Worm (Caenorhabditis elegans) whole organism, L1 larva: ENCODE data around the gene F42A6.1.
A peak's percentile ranks its signal among the peaks of the same experiment; 100 is the strongest.

Source experiments
- C04F5.9 ChIP-seq: sonication (generic microtip); optimal IDR thresholded peaks from 2 replicates; lab custom pipeline; 2016; ENCODE audit warnings: missing genetic modification characterization, missing compliant biosample characterization
- C16A3.4 ChIP-seq: fragments of 150-350 bp; optimal IDR thresholded peaks from 2 replicates; lab custom pipeline; 2014; ENCODE audit warnings: missing biosample characterization, missing genetic modification characterization
- alr-1 ChIP-seq: fragments of 200-800 bp; sonication (Bioruptor generic); optimal IDR thresholded peaks from 2 replicates; lab custom pipeline; 2018; ENCODE audit warnings: borderline replicate concordance, mild to moderate bottlenecking, missing genetic modification characterization, missing compliant biosample characterization
- ama-1 ChIP-seq: fragments of 150-350 bp; optimal IDR thresholded peaks from 2 replicates; lab custom pipeline; 2014
- blmp-1 ChIP-seq: fragments of 150-350 bp; optimal IDR thresholded peaks from 2 replicates; lab custom pipeline; 2014; ENCODE audit warnings: missing biosample characterization, missing genetic modification characterization
- ceh-8 ChIP-seq: fragments of 200-800 bp; sonication (Bioruptor generic); optimal IDR thresholded peaks from 2 replicates; lab custom pipeline; 2018; ENCODE audit warnings: mild to moderate bottlenecking, missing genetic modification characterization, moderate library complexity, missing compliant biosample characterization
- ceh-90 ChIP-seq: sonication (generic microtip); optimal IDR thresholded peaks from 2 replicates; lab custom pipeline; 2016; ENCODE audit warnings: missing genetic modification characterization, missing compliant biosample characterization
- dpl-1 ChIP-seq, 3 experiments: fragments of 150-350 bp in 2 of 3; sonication (generic microtip) in 1 of 3; optimal IDR thresholded peaks; 2 replicates each; lab custom pipeline; 2014 to 2017; ENCODE audit warnings: missing biosample characterization in 3 of 3, missing genetic modification characterization in 3 of 3, missing genetic modification reagents in 3 of 3
- efl-1 ChIP-seq, 4 experiments: fragments of 150-350 bp; optimal IDR thresholded peaks in 3 of 4; peaks in 1 of 4; 1 replicate in 1 of 4; 2 replicates in 3 of 4; lab custom pipeline; 2014; ENCODE audit warnings: missing biosample characterization in 2 of 4, missing genetic modification characterization in 2 of 4, missing genetic modification reagents in 2 of 4
- egl-13 ChIP-seq: sonication (generic microtip); optimal IDR thresholded peaks from 2 replicates; lab custom pipeline; 2016; ENCODE audit warnings: missing genotype, missing genetic modification reagents, missing genetic modification characterization, missing compliant biosample characterization
- egl-27 ChIP-seq, 2 experiments: fragments of 150-350 bp in 1 of 2; sonication (generic microtip); optimal IDR thresholded peaks; 3 replicates each; lab custom pipeline; 2017 to 2018; ENCODE audit warnings: missing biosample characterization in 2 of 2, missing genetic modification characterization in 2 of 2, missing genetic modification reagents in 2 of 2
- elt-2 ChIP-seq: sonication (generic microtip); optimal IDR thresholded peaks from 2 replicates; lab custom pipeline; 2016; ENCODE audit warnings: missing genetic modification characterization, mild to moderate bottlenecking, inconsistent platforms, missing compliant biosample characterization, missing genetic modification reagents
- elt-3 ChIP-seq, 6 experiments: fragments of 150-350 bp in 1 of 6; sonication (generic microtip); optimal IDR thresholded peaks; 2 replicates each; lab custom pipeline; 2017 to 2018; ENCODE audit warnings: missing biosample characterization in 6 of 6, missing genetic modification characterization in 6 of 6, inconsistent platforms in 1 of 6
- fos-1 ChIP-seq: fragments of 150-350 bp; optimal IDR thresholded peaks from 2 replicates; lab custom pipeline; 2014; ENCODE audit warnings: missing biosample characterization, missing genetic modification characterization
- hlh-17 ChIP-seq: fragments of 200-800 bp; sonication (Bioruptor generic); optimal IDR thresholded peaks from 2 replicates; lab custom pipeline; 2018; ENCODE audit warnings: missing genetic modification characterization, mild to moderate bottlenecking, missing compliant biosample characterization, moderate library complexity, borderline replicate concordance
- hlh-4 ChIP-seq: sonication (generic microtip); optimal IDR thresholded peaks from 2 replicates; lab custom pipeline; 2016; ENCODE audit warnings: mild to moderate bottlenecking, missing genetic modification characterization, missing compliant biosample characterization
- hpl-2 ChIP-seq: fragments of 150-350 bp; optimal IDR thresholded peaks from 2 replicates; lab custom pipeline; 2014; ENCODE audit warnings: missing biosample characterization, missing genetic modification reagents, missing genetic modification characterization
- jun-1 ChIP-seq: fragments of 150-350 bp; optimal IDR thresholded peaks from 2 replicates; lab custom pipeline; 2014; ENCODE audit warnings: missing biosample characterization, missing genetic modification reagents, missing genetic modification characterization
- lin-14 ChIP-seq: fragments of 200-800 bp; sonication (Bioruptor generic); optimal IDR thresholded peaks from 2 replicates; lab custom pipeline; 2018; ENCODE audit warnings: mild to moderate bottlenecking, missing genetic modification characterization, moderate library complexity, missing compliant biosample characterization
- lin-15B ChIP-seq: fragments of 150-350 bp; sonication (generic microtip); optimal IDR thresholded peaks from 3 replicates; lab custom pipeline; 2014; ENCODE audit warnings: missing biosample characterization, missing genetic modification characterization
- lin-35 ChIP-seq, 2 experiments: fragments of 150-350 bp; optimal IDR thresholded peaks; 2 replicates each; lab custom pipeline; 2014; ENCODE audit warnings: missing biosample characterization in 2 of 2, missing genetic modification characterization in 2 of 2, missing genetic modification reagents in 2 of 2
- lin-39 ChIP-seq: fragments of 150-350 bp; optimal IDR thresholded peaks from 2 replicates; lab custom pipeline; 2014; ENCODE audit warnings: missing biosample characterization, missing genetic modification reagents, missing genetic modification characterization
- mdl-1 ChIP-seq, 2 experiments: fragments of 150-350 bp; optimal IDR thresholded peaks; 2 replicates each; lab custom pipeline; 2014 to 2017; ENCODE audit warnings: missing biosample characterization in 2 of 2, missing genetic modification characterization in 2 of 2, inconsistent platforms in 1 of 2
- mep-1 ChIP-seq: fragments of 150-350 bp; optimal IDR thresholded peaks from 2 replicates; lab custom pipeline; 2014; ENCODE audit warnings: missing biosample characterization, missing genetic modification characterization
- nhr-20 ChIP-seq: sonication (generic microtip); optimal IDR thresholded peaks from 2 replicates; lab custom pipeline; 2016; ENCODE audit warnings: mild to moderate bottlenecking, missing genetic modification characterization, missing compliant biosample characterization
- nhr-237 ChIP-seq: fragments of 150-350 bp; optimal IDR thresholded peaks from 2 replicates; lab custom pipeline; 2014; ENCODE audit warnings: missing biosample characterization, missing genetic modification characterization
- nhr-71 ChIP-seq: sonication (generic microtip); optimal IDR thresholded peaks from 2 replicates; lab custom pipeline; 2016; ENCODE audit warnings: mild to moderate bottlenecking, missing genetic modification characterization, moderate library complexity, missing compliant biosample characterization
- nhr-77 ChIP-seq: fragments of 150-350 bp; optimal IDR thresholded peaks from 2 replicates; lab custom pipeline; 2014; ENCODE audit warnings: missing biosample characterization, missing genetic modification characterization
- nhr-85 ChIP-seq: sonication (generic microtip); peaks from one replicate; lab custom pipeline; 2016; ENCODE audit warnings: missing genetic modification characterization, inconsistent platforms, missing compliant biosample characterization
- nhr-90 ChIP-seq: sonication (generic microtip); optimal IDR thresholded peaks from 2 replicates; lab custom pipeline; 2016; ENCODE audit warnings: mild to moderate bottlenecking, missing genetic modification characterization, missing compliant biosample characterization; ENCODE audit not compliant: poor library complexity
- pqm-1 ChIP-seq: sonication (generic microtip); optimal IDR thresholded peaks from 3 replicates; lab custom pipeline; 2017; ENCODE audit warnings: missing biosample characterization, missing genetic modification characterization
- snu-23 ChIP-seq: sonication (generic microtip); optimal IDR thresholded peaks from 2 replicates; lab custom pipeline; 2016; ENCODE audit warnings: missing genetic modification characterization, missing compliant biosample characterization
- sptf-1 ChIP-seq: fragments of 150-350 bp; optimal IDR thresholded peaks from 2 replicates; lab custom pipeline; 2014; ENCODE audit warnings: missing biosample characterization, missing genetic modification characterization
- swsn-7 ChIP-seq: sonication (generic microtip); optimal IDR thresholded peaks from 2 replicates; lab custom pipeline; 2016; ENCODE audit warnings: missing genetic modification characterization, missing compliant biosample characterization
- unc-130 ChIP-seq: fragments of 150-350 bp; optimal IDR thresholded peaks from 2 replicates; lab custom pipeline; 2017; ENCODE audit warnings: missing biosample characterization, missing genetic modification characterization, inconsistent platforms
- unc-30 ChIP-seq: sonication (generic microtip); optimal IDR thresholded peaks from 2 replicates; lab custom pipeline; 2017; ENCODE audit warnings: missing biosample characterization, missing genetic modification characterization
- unc-98 ChIP-seq: fragments of 200-800 bp; sonication (Bioruptor generic); IDR thresholded peaks from 2 replicates; pipeline ENCODE4 v1.3.6; 2022; ENCODE audit warnings: missing genetic modification characterization, missing compliant biosample characterization
- vab-15 ChIP-seq: sonication (generic microtip); optimal IDR thresholded peaks from 2 replicates; lab custom pipeline; 2017; ENCODE audit warnings: missing genotype, mild to moderate bottlenecking, missing genetic modification characterization, missing compliant biosample characterization
- zag-1 ChIP-seq: fragments of 150-350 bp; optimal IDR thresholded peaks from 2 replicates; lab custom pipeline; 2014; ENCODE audit warnings: missing biosample characterization, missing genetic modification characterization
- zip-4 ChIP-seq: fragments of 200-800 bp; sonication (Bioruptor generic); optimal IDR thresholded peaks from 2 replicates; lab custom pipeline; 2018; ENCODE audit warnings: mild to moderate bottlenecking, missing genetic modification characterization, moderate library complexity, missing compliant biosample characterization
- ztf-11 ChIP-seq, 2 experiments: sonication (generic microtip); optimal IDR thresholded peaks; 2 replicates each; lab custom pipeline; 2016 to 2017; ENCODE audit warnings: missing genetic modification characterization in 2 of 2, missing biosample characterization in 1 of 2, missing compliant biosample characterization in 1 of 2
- ztf-4 ChIP-seq: fragments of 150-350 bp; optimal IDR thresholded peaks from 2 replicates; lab custom pipeline; 2014; ENCODE audit warnings: missing biosample characterization, missing genetic modification characterization

F42A6.1 gene

DNA sequence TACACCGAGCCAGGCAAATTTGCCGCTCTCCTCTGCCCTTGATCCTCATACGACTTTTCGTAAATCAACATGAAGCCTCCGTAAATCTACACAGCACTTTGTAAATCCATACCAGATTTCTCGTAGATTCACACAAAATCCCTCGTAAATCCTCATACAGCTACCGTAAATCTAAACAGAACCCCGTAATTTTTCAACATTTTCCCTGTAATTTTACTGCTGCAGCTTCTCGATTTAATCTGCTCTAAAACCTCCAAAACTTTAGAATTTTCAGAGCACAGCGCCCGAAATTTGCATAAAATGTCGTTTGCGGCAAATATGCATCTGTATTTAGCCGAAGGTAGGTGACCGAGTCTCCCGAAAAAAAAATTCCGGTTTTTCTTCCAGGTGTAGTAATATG is at the start of gene F42A6.1:
Gene F42A6.1, plus strand, starts transcription at position 301 of the 400 bp plus-strand sequence.
- TF ChIP-seq efl-1 (optimal IDR thresholded peaks at IDR 0.05; lab: Kevin White, UChicago) (no peak), efl-1 (GFP tag; optimal IDR thresholded peaks at IDR 0.05 in 1 of 2; lab: Kevin White, UChicago) (peak in 1 of 2 experiments; percentile 71), nhr-85 (tag; lab: Kevin White, UChicago) (peak; percentile 11), sptf-1 (no peak)

DNA sequence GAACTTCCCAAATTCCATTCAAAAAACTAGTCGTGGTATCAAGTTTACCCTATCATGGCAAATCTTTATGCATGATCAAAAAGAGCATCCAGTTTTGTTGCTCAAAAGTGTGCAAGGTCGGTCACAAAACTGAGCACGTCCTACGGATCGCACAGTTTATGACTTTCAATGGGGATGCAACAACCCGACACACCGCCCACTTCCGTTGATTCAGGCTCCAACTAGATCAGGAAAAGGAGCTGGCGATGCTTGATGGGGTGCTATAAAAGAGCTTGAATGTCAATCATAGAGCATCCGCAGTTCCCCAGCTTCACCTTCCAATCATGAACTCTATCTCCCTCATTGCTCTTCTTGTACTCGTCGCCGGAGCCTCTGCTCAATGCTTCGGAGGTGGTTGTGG is 49.3 kb upstream of the F42A6.1 start, which contains the start of gene W08E12.2:
Gene W08E12.2, plus strand, starts transcription at position 301 of the 400 bp plus-strand sequence.
- TF ChIP-seq ztf-4 (tag; lab: Kevin White, UChicago) (no peak), vab-15 (no peak), elt-3 (tag; optimal IDR thresholded peaks at IDR 0.05; lab: Kevin White, UChicago) (no peak), efl-1 (optimal IDR thresholded peaks at IDR 0.05; lab: Kevin White, UChicago) (no peak), efl-1 (GFP tag; optimal IDR thresholded peaks at IDR 0.05 in 1 of 2; lab: Kevin White, UChicago) (peak in 1 of 2 experiments; percentile 24), pqm-1 (no peak), jun-1 (tag; lab: Kevin White, UChicago) (no peak)
- TF ChIP-seq, all 84 proteins: peak for 1

DNA sequence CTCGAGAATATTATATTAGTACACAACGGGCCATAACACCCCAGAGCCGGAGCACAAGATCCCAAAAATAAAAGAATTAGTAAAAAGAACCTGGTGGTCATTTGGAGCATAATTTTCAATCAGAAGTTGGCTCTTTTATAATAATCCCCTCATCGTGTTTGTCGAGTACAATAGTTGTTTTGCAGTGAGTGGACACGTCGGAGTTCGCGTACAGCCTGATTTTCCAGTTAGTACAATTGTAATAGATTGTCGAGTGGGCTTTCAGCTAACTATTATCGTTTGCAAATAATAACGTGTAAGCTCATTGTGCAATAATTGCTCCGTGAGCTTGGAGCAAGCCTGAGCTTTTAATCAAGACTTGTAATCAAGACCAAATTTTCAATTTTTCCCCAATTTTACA is 47.4 kb upstream of the F42A6.1 start, which contains the start of gene W08E12.9:
Gene W08E12.9, minus strand, starts transcription at position 101 of the 400 bp plus-strand sequence.
- TF ChIP-seq nhr-71 (tag; lab: Kevin White, UChicago) (no peak), nhr-237 (no peak), mdl-1 (tag; optimal IDR thresholded peaks at IDR 0.05; lab: Kevin White, UChicago) (no peak), hlh-17 (GFP tag; lab: Kevin White, UChicago) (no peak), zag-1 (tag; lab: Kevin White, UChicago) (no peak), ztf-11 (tag; optimal IDR thresholded peaks at IDR 0.05; lab: Kevin White, UChicago) (no peak), swsn-7 (tag; lab: Kevin White, UChicago) (no peak), dpl-1 (GFP tag; optimal IDR thresholded peaks at IDR 0.05; lab: Kevin White, UChicago) (no peak), hpl-2 (GFP tag; lab: Kevin White, UChicago) (no peak), nhr-20 (tag; lab: Kevin White, UChicago) (no peak), efl-1 (optimal IDR thresholded peaks at IDR 0.05; lab: Kevin White, UChicago) (no peak), efl-1 (GFP tag; optimal IDR thresholded peaks at IDR 0.05 in 1 of 2; lab: Kevin White, UChicago) (no peak), nhr-90 (no peak), unc-130 (tag; lab: Kevin White, UChicago) (no peak), lin-15B (no peak), unc-98 (no peak), zip-4 (no peak), pqm-1 (no peak), unc-30 (tag; lab: Kevin White, UChicago) (no peak), ceh-8 (no peak), lin-39 (no peak)

DNA sequence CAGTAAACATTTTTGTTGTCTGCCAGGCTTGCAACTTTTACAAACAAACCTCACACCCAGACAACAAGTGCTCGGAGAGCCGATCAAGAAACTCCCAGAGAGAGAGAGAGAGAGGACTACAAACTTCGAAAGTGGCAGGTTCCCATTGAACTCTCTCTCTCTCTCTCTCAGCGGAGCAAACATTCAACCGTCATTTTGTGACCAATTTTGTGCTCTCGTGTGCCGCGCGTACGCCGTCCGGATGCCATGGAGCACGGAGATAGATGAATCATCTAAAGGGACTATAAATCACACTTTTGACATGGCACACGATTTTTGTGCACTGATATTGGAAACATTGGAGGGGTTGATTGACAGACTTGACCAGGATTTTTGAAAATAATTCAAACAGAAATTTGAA is 46.0 kb upstream of the F42A6.1 start:
- TF ChIP-seq fos-1 (tag; lab: Kevin White, UChicago) (no peak), nhr-90 (no peak), efl-1 (optimal IDR thresholded peaks at IDR 0.05; lab: Kevin White, UChicago) (no peak), efl-1 (GFP tag; optimal IDR thresholded peaks at IDR 0.05 in 1 of 2; lab: Kevin White, UChicago) (peak in 1 of 2 experiments; percentile 94)

DNA sequence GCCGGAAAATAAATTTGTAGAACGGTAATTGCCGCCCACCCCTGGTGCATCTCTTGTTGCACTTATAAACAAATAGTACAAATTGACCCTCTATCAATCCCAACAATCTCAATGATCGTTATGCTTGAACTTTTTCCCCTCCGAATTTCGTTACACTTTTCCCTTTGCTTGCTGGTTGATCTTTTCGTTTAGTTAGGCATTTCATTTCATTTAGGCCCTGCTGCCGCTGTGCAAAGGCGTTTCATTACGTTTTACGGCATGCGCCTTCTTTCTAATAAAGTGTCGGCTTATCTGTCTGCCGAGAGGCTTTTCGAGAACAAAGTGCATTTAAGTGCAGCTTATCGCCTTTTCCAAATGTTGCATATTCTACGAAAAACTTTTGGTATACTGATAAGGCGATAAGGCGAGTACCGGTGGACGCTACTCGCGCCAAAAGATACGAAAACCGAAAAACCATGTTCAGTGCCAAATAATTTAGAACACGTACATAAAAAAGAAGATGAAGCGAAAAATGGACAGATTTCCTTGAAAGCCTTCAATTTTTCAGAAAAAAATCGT is 44.1 kb upstream of the F42A6.1 start:
- peak; percentile 87 for TF ChIP-seq pqm-1
- no peak for TF ChIP-seq zip-4
- TF ChIP-seq elt-2 = peak; percentile 88
- TF ChIP-seq ama-1 = no peak
- no peak for TF ChIP-seq C16A3.4 (tag; lab: Kevin White, UChicago)

DNA sequence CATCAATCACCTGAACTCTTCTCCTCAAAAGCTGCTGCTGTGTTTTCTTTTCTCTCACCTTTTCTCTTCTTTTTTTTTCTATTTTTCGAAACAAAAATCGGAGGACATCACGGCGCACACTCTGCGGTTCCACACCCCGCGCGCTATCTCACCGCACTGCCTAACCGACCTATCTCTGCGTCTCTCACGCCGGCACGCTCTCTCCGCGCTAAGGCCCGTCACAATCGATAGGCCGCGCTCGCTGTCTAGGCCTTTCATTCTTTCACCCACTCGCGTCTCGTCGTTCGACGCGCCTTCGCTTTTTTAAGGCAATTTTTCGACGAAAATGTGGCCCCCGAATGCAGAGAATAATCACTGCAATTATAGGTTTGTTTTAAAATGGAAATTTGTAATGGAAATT is 43.6 kb upstream of the F42A6.1 start, which contains the start of gene zip-11:
Gene zip-11, plus strand, starts transcription at position 34 of the 400 bp plus-strand sequence.
- TF ChIP-seq blmp-1 (tag; lab: Kevin White, UChicago) (peak; percentile 68), lin-39 (no peak), nhr-77 (tag; lab: Kevin White, UChicago) (peak; percentile 16), snu-23 (peak; percentile 82), mep-1 (tag; lab: Kevin White, UChicago) (peak; percentile 61), ama-1 (no peak), egl-27 (tag; optimal IDR thresholded peaks at IDR 0.05; lab: Kevin White, UChicago) (no peak), C04F5.9 (tag; lab: Kevin White, UChicago) (peak; percentile 8), alr-1 (tag; lab: Kevin White, UChicago) (no peak), zip-4 (no peak), lin-14 (GFP tag; lab: Kevin White, UChicago) (peak; percentile 95), egl-13 (no peak), nhr-90 (peak; percentile 69), lin-35 (GFP tag; optimal IDR thresholded peaks at IDR 0.05; lab: Kevin White, UChicago) (peak; percentile 35 to 47), unc-130 (tag; lab: Kevin White, UChicago) (no peak), hlh-4 (no peak), ceh-90 (tag; lab: Kevin White, UChicago) (no peak)
